Worm (Caenorhabditis elegans) whole organism, young adult: ENCODE measurements around the gene K07D4.5.
A peak's percentile ranks its signal among the peaks of the same experiment; 100 is the strongest.

Experiments used
- K11D2.4 ChIP-seq: fragments of 200-800 bp; sonication (Bioruptor generic); IDR thresholded peaks from 2 replicates; pipeline ENCODE4 v1.3.6; 2022; ENCODE audit warnings: missing genetic modification reagents, missing genetic modification characterization, missing compliant biosample characterization
- ZK185.1 ChIP-seq: sonication (generic microtip); optimal IDR thresholded peaks from 2 replicates; lab custom pipeline; 2016; ENCODE audit warnings: mild to moderate bottlenecking, missing genetic modification characterization, missing compliant biosample characterization; ENCODE audit not compliant: poor library complexity, severe bottlenecking
- atf-7 ChIP-seq: sonication (generic microtip); optimal IDR thresholded peaks from 2 replicates; lab custom pipeline; 2017; ENCODE audit warnings: mild to moderate bottlenecking, missing genetic modification characterization, missing compliant biosample characterization
- cebp-1 ChIP-seq, 2 experiments: fragments of 200-800 bp in 1 of 2; sonication (Bioruptor generic) in 1 of 2; sonication (generic microtip) in 1 of 2; IDR thresholded peaks in 1 of 2; optimal IDR thresholded peaks in 1 of 2; 2 replicates each; pipeline versions ENCODE4 v1.3.6 to Lab custom; 2017 to 2022; ENCODE audit warnings: missing compliant biosample characterization in 2 of 2, missing genetic modification characterization in 2 of 2, mild to moderate bottlenecking in 1 of 2, missing genetic modification reagents in 1 of 2, moderate library complexity in 1 of 2
- dpl-1 ChIP-seq: fragments of 150-350 bp; optimal IDR thresholded peaks from 2 replicates; lab custom pipeline; 2014; ENCODE audit warnings: missing biosample characterization, missing genetic modification reagents, missing genetic modification characterization
- fkh-3 ChIP-seq: sonication (generic microtip); optimal IDR thresholded peaks from 2 replicates; lab custom pipeline; 2016; ENCODE audit warnings: mild to moderate bottlenecking, missing genetic modification characterization, missing compliant biosample characterization
- hlh-12 ChIP-seq: sonication (generic microtip); optimal IDR thresholded peaks from 2 replicates; lab custom pipeline; 2016; ENCODE audit warnings: missing genetic modification characterization, missing compliant biosample characterization
- mcd-1 ChIP-seq: fragments of 200-800 bp; sonication (Bioruptor generic); IDR thresholded peaks from 2 replicates; pipeline ENCODE4 v1.3.6; 2022; ENCODE audit warnings: missing genetic modification reagents, missing genetic modification characterization, missing compliant biosample characterization
- mxl-1 ChIP-seq: sonication (generic microtip); optimal IDR thresholded peaks from 2 replicates; lab custom pipeline; 2016; ENCODE audit warnings: missing genetic modification characterization, missing compliant biosample characterization
- snpc-4 ChIP-seq, 5 experiments: fragments of 150-350 bp in 1 of 5; sonication (generic microtip) in 4 of 5; optimal IDR thresholded peaks; 2 replicates each; lab custom pipeline; 2014 to 2018; ENCODE audit warnings: missing genetic modification characterization in 5 of 5, missing biosample characterization in 3 of 5, antibody characterized with exemption in 2 of 5, mild to moderate bottlenecking in 2 of 5, missing compliant biosample characterization in 2 of 5, missing genotype in 2 of 5, moderate library complexity in 2 of 5, missing genetic modification reagents in 1 of 5

DNA sequence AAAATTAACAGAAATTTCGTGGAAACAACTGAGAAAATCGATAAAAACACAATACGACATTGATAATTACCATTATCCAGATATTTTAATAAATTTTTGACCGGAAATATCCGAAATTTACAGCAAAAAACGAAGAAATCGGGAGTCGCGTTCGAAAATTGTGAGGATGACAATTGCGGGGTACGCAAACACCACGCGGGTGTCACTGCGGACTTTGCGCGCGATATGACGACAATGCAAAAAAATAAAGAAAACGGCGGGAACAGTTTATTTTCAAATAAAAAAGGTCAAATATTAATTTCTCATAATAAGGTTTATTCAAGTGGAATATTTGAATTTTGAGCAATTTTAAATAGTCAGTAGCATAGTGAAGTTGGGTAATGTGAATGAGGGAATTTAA lies 19.0 kb upstream of the K07D4.5 start, which contains the start of gene rpn-11:
- TF ChIP-seq fkh-3 (no peak), snpc-4 (GFP tag; optimal IDR thresholded peaks at IDR 0.05; lab: Kevin White, UChicago) (peak; percentile 1), snpc-4 (tag; optimal IDR thresholded peaks at IDR 0.05; lab: Kevin White, UChicago) (peak in 3 of 4 experiments; percentile 43 to 68 (median 60)), mcd-1 (GFP tag; lab: Robert Waterston, UW) (peak; percentile 91), mxl-1 (tag; lab: Kevin White, UChicago) (no peak), dpl-1 (GFP tag; lab: Kevin White, UChicago) (peak; percentile 96), ZK185.1 (tag; lab: Kevin White, UChicago) (no peak), atf-7 (tag; lab: Kevin White, UChicago) (peak; percentile 54), cebp-1 (GFP tag; IDR thresholded peaks at IDR 0.05; lab: Robert Waterston, UW) (no peak), cebp-1 (tag; optimal IDR thresholded peaks at IDR 0.05; lab: Kevin White, UChicago) (peak; percentile 83), hlh-12 (tag; lab: Kevin White, UChicago) (no peak), K11D2.4 (GFP tag; lab: Robert Waterston, UW) (peak; percentile 85)
